Worm (Caenorhabditis elegans) whole organism, early embryonic: Measurements from ENCODE around the gene exc-14.

ENCODE experiments used
- B0310.2 ChIP-seq: sonication (generic microtip); optimal IDR thresholded peaks from 2 replicates; lab custom pipeline; 2016; ENCODE audit warnings: mild to moderate bottlenecking, missing genetic modification characterization, missing compliant biosample characterization
- F13C5.2 ChIP-seq: sonication (generic microtip); optimal IDR thresholded peaks from 2 replicates; lab custom pipeline; 2017; ENCODE audit warnings: mild to moderate bottlenecking, missing genetic modification characterization, inconsistent platforms, missing compliant biosample characterization
- aly-1 ChIP-seq: sonication (generic microtip); optimal IDR thresholded peaks from 2 replicates; lab custom pipeline; 2016; ENCODE audit warnings: missing genetic modification characterization, missing compliant biosample characterization
- ama-1 ChIP-seq: fragments of 150-350 bp; optimal IDR thresholded peaks from 2 replicates; lab custom pipeline; 2014
- ceh-13 ChIP-seq: fragments of 200-800 bp; sonication (Bioruptor generic); optimal IDR thresholded peaks from 2 replicates; lab custom pipeline; 2018; ENCODE audit warnings: mild to moderate bottlenecking, missing genetic modification characterization, missing compliant biosample characterization
- ceh-36 ChIP-seq: sonication (generic microtip); optimal IDR thresholded peaks from 2 replicates; lab custom pipeline; 2016; ENCODE audit warnings: missing genetic modification characterization, inconsistent platforms, missing compliant biosample characterization
- ets-7 ChIP-seq: sonication (generic microtip); optimal IDR thresholded peaks from 2 replicates; lab custom pipeline; 2016; ENCODE audit warnings: missing genotype, missing genetic modification characterization, missing compliant biosample characterization
- flt-1 ChIP-seq: fragments of 200-800 bp; sonication (Bioruptor generic); IDR thresholded peaks from 2 replicates; pipeline ENCODE4 v1.3.6; 2022; ENCODE audit warnings: missing genetic modification characterization, missing compliant biosample characterization
- hmbx-1 ChIP-seq: sonication (generic microtip); optimal IDR thresholded peaks from 2 replicates; lab custom pipeline; 2016; ENCODE audit warnings: mild to moderate bottlenecking, missing genetic modification characterization, missing compliant biosample characterization
- hmg-4 ChIP-seq: fragments of 200-800 bp; sonication (Bioruptor generic); optimal IDR thresholded peaks from 2 replicates; lab custom pipeline; 2018; ENCODE audit warnings: mild to moderate bottlenecking, missing genetic modification characterization, missing compliant biosample characterization
- hnd-1 ChIP-seq: sonication (generic microtip); optimal IDR thresholded peaks from 2 replicates; lab custom pipeline; 2016; ENCODE audit warnings: missing genetic modification characterization, missing compliant biosample characterization
- pes-1 ChIP-seq: fragments of 200-800 bp; sonication (Bioruptor generic); IDR thresholded peaks from 2 replicates; pipeline ENCODE4 v1.3.6; 2022; ENCODE audit warnings: missing genetic modification reagents, missing genetic modification characterization, missing compliant biosample characterization
- scrt-1 ChIP-seq: fragments of 200-800 bp; sonication (Bioruptor generic); IDR thresholded peaks from 2 replicates; pipeline ENCODE4 v1.3.6; 2022; ENCODE audit warnings: missing genetic modification characterization, missing compliant biosample characterization
- sea-1 ChIP-seq: fragments of 200-800 bp; sonication (Bioruptor generic); conservative IDR thresholded peaks from 2 replicates; pipeline ENCODE4 v1.3.6; 2022; ENCODE audit warnings: missing genetic modification characterization, missing compliant biosample characterization
- tbx-11 ChIP-seq: fragments of 200-800 bp; sonication (Bioruptor generic); IDR thresholded peaks from 2 replicates; pipeline ENCODE4 v1.3.6; 2022; ENCODE audit warnings: missing genetic modification characterization, missing compliant biosample characterization
- tbx-37 ChIP-seq: fragments of 200-800 bp; sonication (Bioruptor generic); conservative IDR thresholded peaks from 2 replicates; pipeline ENCODE4 v1.3.6; 2022; ENCODE audit warnings: missing genetic modification reagents, missing genetic modification characterization, missing compliant biosample characterization
- tra-4 ChIP-seq: sonication (generic microtip); optimal IDR thresholded peaks from 2 replicates; lab custom pipeline; 2017; ENCODE audit warnings: missing genetic modification characterization, missing compliant biosample characterization

The exc-14 gene

DNA sequence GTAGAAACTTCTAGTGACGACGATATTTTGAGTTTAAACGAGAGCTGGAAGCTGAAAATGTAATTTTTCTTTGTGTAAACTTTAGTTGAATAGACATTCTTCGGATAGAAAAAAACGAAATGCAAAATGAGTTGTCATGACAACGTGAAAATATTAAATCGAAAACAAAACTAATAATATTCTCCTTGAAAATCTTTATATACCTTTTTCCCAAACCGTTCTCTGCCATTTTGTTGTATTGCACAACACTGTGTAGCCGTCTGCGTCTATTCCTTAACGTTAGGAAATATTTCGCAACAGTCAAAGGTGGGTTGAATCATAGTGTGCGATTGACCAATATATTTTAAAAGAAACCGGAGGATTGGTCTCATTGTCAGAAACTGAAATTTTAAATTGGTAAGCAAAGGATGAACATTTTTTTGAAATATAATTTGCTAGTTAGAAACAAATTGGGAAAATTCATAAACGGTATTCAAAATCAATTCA lies 34.9 kb upstream of the exc-14 start, which contains the start of gene Y58A7A.3:
Gene Y58A7A.3, minus strand, starts transcription at position 51 of the 486 bp plus-strand sequence.
- TF ChIP-seq hmg-4 (GFP tag; lab: Kevin White, UChicago), result no peak
- no peak for TF ChIP-seq ceh-13
- TF ChIP-seq pes-1, result no peak
- TF ChIP-seq sea-1 (GFP tag; lab: Robert Waterston, UW), result no peak
- no peak for TF ChIP-seq ets-7 (tag; lab: Kevin White, UChicago)
- no peak for TF ChIP-seq hmbx-1 (tag; lab: Kevin White, UChicago)
- TF ChIP-seq tbx-37, result no peak
- no peak for TF ChIP-seq flt-1 (GFP tag; lab: Robert Waterston, UW)
- no peak for TF ChIP-seq ceh-36 (tag; lab: Kevin White, UChicago)
- no peak for TF ChIP-seq hnd-1 (tag; lab: Kevin White, UChicago)
- TF ChIP-seq tbx-11 (GFP tag; lab: Robert Waterston, UW), result no peak
- no peak for TF ChIP-seq aly-1 (tag; lab: Kevin White, UChicago)
- no peak for TF ChIP-seq scrt-1 (GFP tag; lab: Robert Waterston, UW)
- no peak for TF ChIP-seq F13C5.2 (tag; lab: Kevin White, UChicago)
- TF ChIP-seq ama-1 (lab: Kevin White, UChicago), result no peak
- TF ChIP-seq B0310.2 (tag; lab: Kevin White, UChicago), result no peak
- TF ChIP-seq tra-4 (tag; lab: Kevin White, UChicago), result no peak

DNA sequence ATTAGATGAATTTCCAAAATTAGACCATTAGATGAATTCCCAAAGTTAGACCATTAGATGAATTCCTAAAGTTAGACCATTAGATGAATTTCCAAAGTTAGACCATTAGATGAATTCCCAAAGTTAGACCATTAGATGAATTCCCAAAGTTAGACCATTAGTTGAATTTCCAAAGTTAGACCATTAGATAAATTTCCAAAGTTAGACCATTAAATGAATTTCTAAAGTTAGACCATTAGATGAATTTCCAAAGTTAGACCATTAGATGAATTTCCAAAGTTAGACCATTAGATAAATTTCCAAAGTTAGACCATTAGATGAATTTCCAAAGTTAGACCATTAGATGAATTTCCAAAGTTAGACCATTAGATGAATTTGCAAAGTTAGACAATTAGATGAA lies 29.3 kb upstream of the exc-14 start:
- TF ChIP-seq tbx-37 (peak; percentile 81), tbx-11 (GFP tag; lab: Robert Waterston, UW) (peak; percentile 88), sea-1 (GFP tag; lab: Robert Waterston, UW) (peak; percentile 83)

DNA sequence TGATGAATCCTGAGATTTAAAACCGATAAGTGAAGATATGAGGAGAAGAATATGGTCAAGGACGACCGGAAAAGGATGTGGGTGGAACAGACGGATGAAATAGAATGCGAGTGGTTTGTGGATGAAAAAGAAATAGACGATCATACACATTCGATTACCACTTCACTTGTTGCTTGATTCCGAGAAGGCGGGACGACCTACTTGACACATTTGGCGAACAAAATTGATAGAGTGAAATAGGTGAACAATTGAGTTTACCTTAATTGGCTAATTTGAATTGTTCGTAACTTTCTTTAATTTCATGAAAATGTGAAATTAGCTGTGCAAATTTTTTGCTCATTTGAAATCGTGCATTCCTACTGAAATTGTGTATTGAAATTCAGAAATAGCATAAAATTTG lies 26.1 kb upstream of the exc-14 start, which contains the start of gene Y58A7A.2:
Gene Y58A7A.2, minus strand, starts transcription at position 101 of the 400 bp plus-strand sequence.
- TF ChIP-seq ets-7 (tag; lab: Kevin White, UChicago) (no peak), hmbx-1 (tag; lab: Kevin White, UChicago) (no peak)

DNA sequence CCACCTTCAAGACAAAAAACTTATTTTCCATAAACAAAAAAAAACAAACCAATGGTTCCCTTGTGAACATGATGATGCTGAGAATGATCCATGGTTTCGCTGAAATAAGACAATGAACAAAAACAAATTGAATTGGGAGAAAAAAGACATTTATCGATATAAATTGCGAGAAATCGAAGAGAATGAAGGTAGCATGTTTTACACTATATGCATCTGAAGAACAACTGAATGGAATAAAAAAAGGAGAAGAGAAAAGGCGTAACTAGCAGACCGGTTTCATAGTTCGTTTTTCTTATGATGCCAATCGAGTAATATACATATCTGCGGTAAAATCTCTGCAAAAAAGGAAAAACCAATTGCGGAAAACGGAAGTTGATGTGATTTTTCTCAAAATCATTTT lies 23.4 kb upstream of the exc-14 start, which contains the start of gene Y58A7A.1:
Gene Y58A7A.1, minus strand, starts transcription at position 101 of the 400 bp plus-strand sequence.
- TF ChIP-seq sea-1 (GFP tag; lab: Robert Waterston, UW), result no peak

DNA sequence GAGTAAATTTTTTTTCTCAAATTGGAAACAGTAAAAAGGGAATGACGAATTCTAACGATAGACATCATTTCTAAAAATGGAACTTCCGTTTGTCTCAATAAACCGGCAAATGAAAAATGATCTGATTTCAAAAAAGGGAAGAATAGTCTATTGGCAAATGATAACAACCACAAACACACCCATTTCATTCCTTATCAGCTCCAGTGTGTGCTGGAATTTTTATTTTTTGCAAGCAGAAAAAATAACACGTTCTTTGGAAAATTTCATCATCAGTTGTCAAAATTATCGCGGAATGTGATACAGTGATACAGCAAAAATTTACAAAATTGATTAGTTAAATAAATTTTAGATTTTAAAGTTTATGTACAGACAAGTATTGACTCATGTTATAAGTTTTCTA lies 21.4 kb upstream of the exc-14 start:
- no peak for TF ChIP-seq ceh-36 (tag; lab: Kevin White, UChicago)
- no peak for TF ChIP-seq hmg-4 (GFP tag; lab: Kevin White, UChicago)
- TF ChIP-seq tbx-11 (GFP tag; lab: Robert Waterston, UW), result no peak
- TF ChIP-seq pes-1, result no peak
- TF ChIP-seq ceh-13, result no peak
- no peak for TF ChIP-seq tbx-37
- no peak for TF ChIP-seq aly-1 (tag; lab: Kevin White, UChicago)

DNA sequence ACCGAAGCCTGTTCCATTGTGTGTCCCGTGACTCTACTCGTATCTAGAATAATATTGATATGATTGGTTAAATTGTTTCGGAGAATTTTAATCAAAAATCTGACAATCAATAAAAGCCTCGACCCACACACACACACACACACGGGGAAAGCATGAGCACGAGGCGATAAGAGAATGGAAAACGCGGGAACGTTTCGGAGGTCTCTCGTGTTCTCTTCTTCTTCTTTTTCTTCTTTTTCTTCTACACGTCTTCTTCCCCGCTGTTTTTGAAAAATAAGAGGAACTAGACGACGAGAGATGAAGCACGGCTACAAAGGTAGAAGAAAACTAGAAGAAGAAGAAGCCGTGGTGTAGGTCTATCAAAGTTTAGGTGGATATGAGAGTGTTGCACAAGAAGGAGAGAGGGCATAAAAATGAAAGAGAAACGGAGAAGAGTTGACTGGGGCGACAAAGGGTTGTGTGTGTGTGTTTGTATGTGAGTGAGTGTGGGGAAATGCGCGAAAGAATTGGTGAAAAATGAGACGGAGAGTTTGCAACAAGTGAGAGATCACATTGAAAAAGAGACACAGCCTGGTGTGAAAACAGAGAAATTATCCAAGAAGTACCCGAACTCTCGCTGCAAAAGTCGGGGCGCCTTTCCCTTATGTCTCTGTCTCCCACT lies 18.9 kb upstream of the exc-14 start, which contains the start of gene mlk-1:
Gene mlk-1, minus strand, starts transcription at position 51 of the 661 bp plus-strand sequence.
- peak; percentile 12 for TF ChIP-seq F13C5.2 (tag; lab: Kevin White, UChicago)
- TF ChIP-seq ceh-36 (tag; lab: Kevin White, UChicago), result no peak

DNA sequence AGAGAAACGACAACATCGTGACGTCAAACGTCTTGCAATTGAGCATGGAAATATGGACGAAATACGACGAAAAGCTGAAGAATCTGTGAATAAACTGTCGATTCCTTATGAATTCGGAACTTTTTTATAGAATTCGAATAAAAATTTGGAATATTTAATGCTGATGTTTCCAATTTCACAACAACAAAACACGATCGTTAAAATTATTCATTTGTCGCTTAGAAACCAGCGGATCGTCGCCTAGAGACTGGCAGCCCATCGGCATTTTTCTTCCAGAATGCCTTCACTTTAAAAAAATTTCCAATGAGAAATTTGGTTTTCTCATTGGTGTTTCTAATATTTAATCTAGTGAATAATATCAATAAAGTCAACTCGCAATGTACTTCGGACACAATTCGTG lies 7.3 kb upstream of the exc-14 start, which contains the start of gene cwp-4:
Gene cwp-4, plus strand, starts transcription at position 301 of the 400 bp plus-strand sequence.
- no peak for TF ChIP-seq hnd-1 (tag; lab: Kevin White, UChicago)
- no peak for TF ChIP-seq ceh-13

DNA sequence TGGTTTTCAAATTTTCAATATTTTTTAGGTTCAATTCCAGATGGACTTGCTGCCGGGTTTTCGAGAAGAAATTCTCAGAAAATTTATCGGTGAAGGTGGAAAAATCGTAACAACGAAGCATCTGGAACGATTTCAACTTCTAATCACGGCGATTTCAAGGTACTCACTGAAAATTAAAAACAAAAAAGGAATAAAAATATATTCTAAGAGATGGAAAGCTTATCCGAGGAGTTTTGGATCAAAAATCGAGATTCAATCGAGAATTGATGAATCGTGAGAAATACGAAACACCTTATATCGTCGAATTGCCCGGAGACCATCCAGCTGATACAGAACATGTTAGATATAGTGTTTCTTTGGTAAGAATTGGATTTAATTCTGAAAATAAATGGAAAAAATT lies 6.2 kb upstream of the exc-14 start, which contains the start of gene K11D12.12:
Gene K11D12.12, plus strand, starts transcription at position 29 of the 400 bp plus-strand sequence.
- no peak for TF ChIP-seq sea-1 (GFP tag; lab: Robert Waterston, UW)
- no peak for TF ChIP-seq B0310.2 (tag; lab: Kevin White, UChicago)
- TF ChIP-seq ceh-36 (tag; lab: Kevin White, UChicago), result no peak
- TF ChIP-seq ets-7 (tag; lab: Kevin White, UChicago), result no peak
- TF ChIP-seq tbx-11 (GFP tag; lab: Robert Waterston, UW), result no peak
- no peak for TF ChIP-seq scrt-1 (GFP tag; lab: Robert Waterston, UW)
- no peak for TF ChIP-seq flt-1 (GFP tag; lab: Robert Waterston, UW)
- no peak for TF ChIP-seq aly-1 (tag; lab: Kevin White, UChicago)
- no peak for TF ChIP-seq tra-4 (tag; lab: Kevin White, UChicago)
- TF ChIP-seq hmbx-1 (tag; lab: Kevin White, UChicago), result no peak
- TF ChIP-seq hnd-1 (tag; lab: Kevin White, UChicago), result no peak
- no peak for TF ChIP-seq F13C5.2 (tag; lab: Kevin White, UChicago)
- TF ChIP-seq pes-1, result no peak
- TF ChIP-seq ama-1 (lab: Kevin White, UChicago), result no peak
- no peak for TF ChIP-seq tbx-37
- TF ChIP-seq ceh-13, result no peak
- TF ChIP-seq hmg-4 (GFP tag; lab: Kevin White, UChicago), result no peak
